Fruit fly (Drosophila melanogaster) whole organism, embryonic: Measurements from ENCODE around the gene CG13409.
A peak's percentile ranks its signal among the peaks of the same experiment; 100 is the strongest.

Source experiments
- CG10979 ChIP-seq: fragments of 200-800 bp; sonication (Bioruptor generic); optimal IDR thresholded peaks from 2 replicates; lab custom pipeline; 2018; ENCODE audit warnings: missing biosample characterization, mild to moderate bottlenecking, missing genetic modification characterization, moderate library complexity
- CG11504 ChIP-seq: fragments of 200-800 bp; sonication (Bioruptor generic); optimal IDR thresholded peaks from 3 replicates; lab custom pipeline; 2019; ENCODE audit warnings: missing biosample characterization, mild to moderate bottlenecking, missing genetic modification characterization, moderate library complexity
- CG13123 ChIP-seq: fragments of 200-800 bp; sonication (Bioruptor generic); optimal IDR thresholded peaks from 2 replicates; lab custom pipeline; 2016; ENCODE audit warnings: missing biosample characterization, missing genetic modification characterization
- CG17912 ChIP-seq: fragments of 200-800 bp; sonication (Bioruptor generic); optimal IDR thresholded peaks from 2 replicates; lab custom pipeline; 2018; ENCODE audit warnings: missing biosample characterization, mild to moderate bottlenecking, missing genetic modification characterization
- CG30020 ChIP-seq: fragments of 200-800 bp; optimal IDR thresholded peaks from 2 replicates; lab custom pipeline; 2019; ENCODE audit warnings: missing biosample characterization, mild to moderate bottlenecking, missing genetic modification characterization, moderate library complexity
- CG31224 ChIP-seq: fragments of 200-800 bp; sonication (Bioruptor generic); IDR thresholded peaks from 2 replicates; pipeline ENCODE4 v1.3.6; 2022; ENCODE audit warnings: missing biosample characterization, missing genetic modification characterization
- CG32772 ChIP-seq: fragments of 200-800 bp; sonication (Bioruptor generic); IDR thresholded peaks from 2 replicates; pipeline ENCODE4 v1.3.6; 2022; ENCODE audit warnings: missing biosample characterization, missing genetic modification characterization
- CG33213 ChIP-seq: fragments of 200-800 bp; sonication (Bioruptor generic); optimal IDR thresholded peaks from 3 replicates; lab custom pipeline; 2016; ENCODE audit warnings: missing biosample characterization, missing genetic modification characterization
- CG3726 ChIP-seq: fragments of 200-800 bp; sonication (Bioruptor generic); IDR thresholded peaks from 3 replicates; pipeline ENCODE4, ENCODE4 v1.3.6; 2022; ENCODE audit warnings: missing biosample characterization, missing genetic modification characterization
- CG4424 ChIP-seq: fragments of 200-800 bp; sonication (Bioruptor generic); optimal IDR thresholded peaks from 3 replicates; lab custom pipeline; 2016; ENCODE audit warnings: missing biosample characterization, missing genetic modification characterization
- CG4854 ChIP-seq: fragments of 200-800 bp; sonication (Bioruptor generic); optimal IDR thresholded peaks from 2 replicates; lab custom pipeline; 2016; ENCODE audit warnings: missing biosample characterization, missing genetic modification characterization, inconsistent platforms
- CG5180 ChIP-seq: fragments of 200-800 bp; sonication (Bioruptor generic); optimal IDR thresholded peaks from 3 replicates; lab custom pipeline; 2017; ENCODE audit warnings: missing biosample characterization, missing genetic modification characterization, mild to moderate bottlenecking, moderate library complexity, missing genetic modification reagents
- CG6813 ChIP-seq: fragments of 200-800 bp; sonication (Bioruptor generic); optimal IDR thresholded peaks from 2 replicates; lab custom pipeline; 2017; ENCODE audit warnings: missing biosample characterization, missing genetic modification characterization, mild to moderate bottlenecking, moderate library complexity, missing genetic modification reagents
- CG7271 ChIP-seq: fragments of 200-800 bp; sonication (Bioruptor generic); optimal IDR thresholded peaks from 2 replicates; lab custom pipeline; 2018; ENCODE audit warnings: missing biosample characterization, mild to moderate bottlenecking, missing genetic modification characterization, moderate library complexity
- CG8388 ChIP-seq: fragments of 200-800 bp; sonication (Bioruptor generic); optimal IDR thresholded peaks from 2 replicates; lab custom pipeline; 2019; ENCODE audit warnings: missing biosample characterization, mild to moderate bottlenecking, missing genetic modification characterization, moderate library complexity
- CG9932 ChIP-seq: fragments of 200-800 bp; sonication (Bioruptor generic); IDR thresholded peaks from 2 replicates; pipeline ENCODE4 v1.3.6; 2022; ENCODE audit warnings: missing biosample characterization, missing genetic modification characterization
- CrebB ChIP-seq: fragments of 200-800 bp; sonication (Bioruptor generic); optimal IDR thresholded peaks from 3 replicates; lab custom pipeline; 2018; ENCODE audit warnings: missing biosample characterization, mild to moderate bottlenecking, missing genetic modification characterization
- Dad ChIP-seq: fragments of 200-800 bp; sonication (Bioruptor generic); optimal IDR thresholded peaks from 3 replicates; lab custom pipeline; 2016; ENCODE audit warnings: missing biosample characterization, missing genetic modification characterization
- Dll ChIP-seq: fragments of 200-800 bp; sonication (Bioruptor generic); IDR thresholded peaks from 4 replicates; pipeline ENCODE4 v1.3.6; 2022; ENCODE audit warnings: missing biosample characterization, missing genetic modification characterization; ENCODE audit not compliant: partially characterized antibody
- Doc2 ChIP-seq: fragments of 200-800 bp; sonication (Bioruptor generic); IDR thresholded peaks from 2 replicates; pipeline ENCODE4 v1.3.6; 2022; ENCODE audit warnings: missing biosample characterization, missing genetic modification characterization
- Eip74EF ChIP-seq, 2 experiments: fragments of 200-800 bp in 1 of 2; fragments of >200 bp in 1 of 2; sonication (Bioruptor generic) in 1 of 2; optimal IDR thresholded peaks; 2 replicates each; lab custom pipeline; 2017 to 2019; ENCODE audit warnings: missing biosample characterization in 2 of 2, missing genetic modification characterization in 2 of 2, mild to moderate bottlenecking in 1 of 2, moderate library complexity in 1 of 2
- Ets97D ChIP-seq: fragments of 200-800 bp; sonication (Bioruptor generic); optimal IDR thresholded peaks from 3 replicates; lab custom pipeline; 2016; ENCODE audit warnings: missing biosample characterization, missing genetic modification characterization
- Gug ChIP-seq: fragments of 200-800 bp; sonication (Bioruptor generic); IDR thresholded peaks from 4 replicates; pipeline ENCODE4 v1.3.6; 2022; ENCODE audit warnings: missing biosample characterization, missing genetic modification characterization
- Mad ChIP-seq: fragments of 200-800 bp; sonication (Bioruptor generic); optimal IDR thresholded peaks from 2 replicates; lab custom pipeline; 2016; ENCODE audit warnings: missing biosample characterization, missing genetic modification characterization
- Opbp ChIP-seq: fragments of 200-800 bp; sonication (Bioruptor generic); IDR thresholded peaks from 3 replicates; pipeline ENCODE4 v1.3.6; 2022; ENCODE audit warnings: missing biosample characterization, missing genetic modification characterization; ENCODE audit not compliant: partially characterized antibody
- Poxn ChIP-seq: fragments of 200-800 bp; sonication (Bioruptor generic); IDR thresholded peaks from 2 replicates; pipeline ENCODE4 v1.3.6; 2022; ENCODE audit warnings: missing biosample characterization, missing genetic modification characterization
- Sry-β ChIP-seq: fragments of 200-800 bp; sonication (Bioruptor generic); optimal IDR thresholded peaks from 2 replicates; lab custom pipeline; 2018; ENCODE audit warnings: missing biosample characterization, mild to moderate bottlenecking, missing genetic modification characterization, moderate library complexity
- ase ChIP-seq: fragments of 200-800 bp; sonication (Bioruptor generic); IDR thresholded peaks from 3 replicates; pipeline ENCODE4 v1.3.6; 2022; ENCODE audit warnings: missing biosample characterization, missing genetic modification characterization
- caup ChIP-seq: fragments of 200-800 bp; sonication (Bioruptor generic); optimal IDR thresholded peaks from 3 replicates; lab custom pipeline; 2017; ENCODE audit warnings: missing biosample characterization, mild to moderate bottlenecking, missing genetic modification characterization, moderate library complexity; ENCODE audit not compliant: severe bottlenecking
- chinmo ChIP-seq: fragments of 200-800 bp; sonication (Bioruptor generic); IDR thresholded peaks from 4 replicates; pipeline ENCODE4 v1.3.6; 2022; ENCODE audit warnings: missing biosample characterization, missing genetic modification characterization; ENCODE audit not compliant: partially characterized antibody
- chm ChIP-seq: fragments of 200-800 bp; sonication (Bioruptor generic); IDR thresholded peaks from 2 replicates; pipeline ENCODE4 v1.3.6; 2022; ENCODE audit warnings: missing biosample characterization, missing genetic modification characterization
- crc ChIP-seq: fragments of 200-800 bp; sonication (Bioruptor generic); optimal IDR thresholded peaks from 2 replicates; lab custom pipeline; 2016; ENCODE audit warnings: missing biosample characterization, missing genetic modification characterization
- crol ChIP-seq: fragments of 200-800 bp; sonication (Bioruptor generic); IDR thresholded peaks from 2 replicates; pipeline ENCODE4 v1.3.6; 2022; ENCODE audit warnings: missing biosample characterization, missing genetic modification characterization
- dmrt11E ChIP-seq: fragments of 200-800 bp; sonication (Bioruptor generic); optimal IDR thresholded peaks from 3 replicates; lab custom pipeline; 2018; ENCODE audit warnings: missing biosample characterization, mild to moderate bottlenecking, missing genetic modification characterization, moderate library complexity
- gce ChIP-seq: fragments of 200-800 bp; sonication (Bioruptor generic); IDR thresholded peaks from 3 replicates; pipeline ENCODE4 v1.3.6; 2022; ENCODE audit warnings: missing biosample characterization, missing genetic modification characterization
- hkb ChIP-seq, 2 experiments: fragments of 200-800 bp in 1 of 2; fragments of >200 bp in 1 of 2; sonication (Bioruptor generic) in 1 of 2; IDR thresholded peaks in 1 of 2; optimal IDR thresholded peaks in 1 of 2; 2 replicates each; pipeline versions ENCODE4 v1.3.6 to Lab custom; 2017 to 2022; ENCODE audit warnings: missing biosample characterization in 1 of 2, missing genetic modification characterization in 1 of 2
- kni ChIP-seq: fragments of 200-800 bp; sonication (Bioruptor generic); optimal IDR thresholded peaks from 3 replicates; lab custom pipeline; 2017; ENCODE audit warnings: mild to moderate bottlenecking, missing biosample characterization, missing genetic modification reagents, missing genetic modification characterization
- nerfin-1 ChIP-seq: fragments of 200-800 bp; sonication (Bioruptor generic); optimal IDR thresholded peaks from 3 replicates; lab custom pipeline; 2019; ENCODE audit warnings: missing biosample characterization, mild to moderate bottlenecking, missing genetic modification characterization, moderate library complexity
- nmo ChIP-seq: fragments of 200-800 bp; sonication (Bioruptor generic); optimal IDR thresholded peaks from 2 replicates; lab custom pipeline; 2018; ENCODE audit warnings: missing biosample characterization, mild to moderate bottlenecking, missing genetic modification characterization, moderate library complexity
- org-1 ChIP-seq: fragments of 200-800 bp; sonication (Bioruptor generic); optimal IDR thresholded peaks from 2 replicates; lab custom pipeline; 2017; ENCODE audit warnings: missing biosample characterization, missing genetic modification characterization
- pb ChIP-seq: fragments of 200-800 bp; sonication (Bioruptor generic); optimal IDR thresholded peaks from 3 replicates; lab custom pipeline; 2016; ENCODE audit warnings: missing biosample characterization, missing genetic modification characterization
- pita ChIP-seq: fragments of 200-800 bp; sonication (Bioruptor generic); optimal IDR thresholded peaks from 2 replicates; lab custom pipeline; 2017; ENCODE audit warnings: missing biosample characterization, mild to moderate bottlenecking, missing genetic modification characterization
- row ChIP-seq: fragments of 200-800 bp; sonication (Bioruptor generic); IDR thresholded peaks from 3 replicates; pipeline ENCODE4 v1.3.6; 2022; ENCODE audit warnings: missing biosample characterization, missing genetic modification characterization
- salm ChIP-seq: fragments of 200-800 bp; sonication (Bioruptor generic); optimal IDR thresholded peaks from 2 replicates; lab custom pipeline; 2018; ENCODE audit warnings: missing biosample characterization, mild to moderate bottlenecking, missing genetic modification characterization
- sc ChIP-seq, 3 experiments: fragments of >200 bp in 2 of 3; fragments of 200-800 bp in 1 of 3; sonication (Bioruptor generic) in 1 of 3; optimal IDR thresholded peaks; 2 replicates in 2 of 3; 3 replicates in 1 of 3; lab custom pipeline; 2017; ENCODE audit warnings: mild to moderate bottlenecking in 1 of 3, missing biosample characterization in 1 of 3, missing genetic modification characterization in 1 of 3, missing genetic modification reagents in 1 of 3
- sens ChIP-seq: fragments of 200-800 bp; sonication (Bioruptor generic); peaks from one replicate; lab custom pipeline; 2016; ENCODE audit warnings: missing biosample characterization, missing genetic modification characterization
- slbo ChIP-seq: fragments of 200-800 bp; sonication (Bioruptor generic); IDR thresholded peaks from 2 replicates; pipeline ENCODE4 v1.3.6; 2022; ENCODE audit warnings: missing biosample characterization, missing genetic modification characterization
- tll ChIP-seq, 2 experiments: fragments of 200-800 bp in 1 of 2; fragments of >200 bp in 1 of 2; sonication (Bioruptor generic) in 1 of 2; optimal IDR thresholded peaks; 2 replicates each; lab custom pipeline; 2017 to 2019; ENCODE audit warnings: missing biosample characterization in 2 of 2, missing genetic modification characterization in 2 of 2, mild to moderate bottlenecking in 1 of 2, moderate library complexity in 1 of 2
- vnd ChIP-seq: fragments of 200-800 bp; sonication (Bioruptor generic); IDR thresholded peaks from 3 replicates; pipeline ENCODE4 v1.3.6; 2022; ENCODE audit warnings: missing biosample characterization, missing genetic modification characterization; ENCODE audit not compliant: partially characterized antibody
- wek ChIP-seq: fragments of 200-800 bp; sonication (Bioruptor generic); optimal IDR thresholded peaks from 3 replicates; lab custom pipeline; 2018; ENCODE audit warnings: missing biosample characterization, mild to moderate bottlenecking, missing genetic modification characterization, moderate library complexity

The CG13409 gene

DNA sequence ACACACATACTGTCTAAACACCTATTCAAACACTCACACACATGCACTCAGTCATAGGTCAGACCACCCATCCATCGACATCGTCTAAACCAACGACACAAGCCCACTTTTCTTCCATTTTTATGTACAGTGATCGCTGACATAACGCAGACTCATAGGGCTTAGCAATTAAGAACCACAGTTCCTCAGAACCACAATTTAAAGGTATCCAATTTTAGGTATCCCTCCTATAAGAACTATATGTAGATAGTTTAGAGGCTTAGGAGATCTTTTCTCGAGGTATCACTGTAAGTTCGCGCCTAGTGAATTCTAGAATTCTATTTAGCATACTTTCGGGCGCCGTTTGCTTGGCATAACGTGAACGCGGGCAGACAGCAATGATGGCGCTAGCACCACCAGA lies 38.8 kb downstream of the CG13409 start (continued):
- TF ChIP-seq CrebB (tag; lab: Kevin White, UChicago) (no peak), CG5180 (GFP tag; lab: Kevin White, UChicago) (no peak), CG4854 (GFP tag; lab: Kevin White, UChicago) (no peak), Eip74EF (GFP tag; optimal IDR thresholded peaks at IDR 0.05; lab: Kevin White, UChicago) (no peak), Mad (GFP tag; lab: Kevin White, UChicago) (no peak), wek (no peak), crc (GFP tag; lab: Kevin White, UChicago) (no peak), pita (GFP tag; lab: Kevin White, UChicago) (no peak), CG8388 (GFP tag; lab: Kevin White, UChicago) (no peak), nerfin-1 (tag; lab: Kevin White, UChicago) (no peak), org-1 (no peak), CG7271 (no peak), Dll (no peak), sens (no peak), Dad (GFP tag; lab: Kevin White, UChicago) (no peak), chinmo (GFP tag; lab: Robert Waterston, UW) (no peak), tll (GFP tag; optimal IDR thresholded peaks at IDR 0.05; lab: Kevin White, UChicago) (no peak), Doc2 (no peak), slbo (peak; percentile 80), ase (GFP tag; lab: Robert Waterston, UW) (no peak), CG32772 (GFP tag; lab: Robert Waterston, UW) (no peak), CG33213 (GFP tag; lab: Kevin White, UChicago) (no peak), CG6813 (GFP tag; lab: Kevin White, UChicago) (no peak), hkb (optimal IDR thresholded peaks at IDR 0.05; lab: Kevin White, UChicago) (no peak), hkb (GFP tag; IDR thresholded peaks at IDR 0.05; lab: Robert Waterston, UW) (no peak), nmo (GFP tag; lab: Kevin White, UChicago) (peak; percentile 57), caup (GFP tag; lab: Kevin White, UChicago) (no peak), chm (GFP tag; lab: Robert Waterston, UW) (no peak), row (GFP tag; lab: Robert Waterston, UW) (peak; percentile 68), CG31224 (GFP tag; lab: Robert Waterston, UW) (no peak), dmrt11E (no peak), salm (tag; lab: Kevin White, UChicago) (no peak), kni (GFP tag; lab: Kevin White, UChicago) (no peak), CG10979 (tag; lab: Kevin White, UChicago) (no peak), CG4424 (GFP tag; lab: Kevin White, UChicago) (peak; percentile 0), CG13123 (no peak), CG3726 (GFP tag; lab: Robert Waterston, UW) (no peak), Ets97D (no peak), sc (optimal IDR thresholded peaks at IDR 0.05; lab: Kevin White, UChicago) (no peak), sc (GFP tag; optimal IDR thresholded peaks at IDR 0.05; lab: Kevin White, UChicago) (no peak), CG17912 (GFP tag; lab: Kevin White, UChicago) (no peak), vnd (GFP tag; lab: Robert Waterston, UW) (no peak), CG11504 (tag; lab: Kevin White, UChicago) (peak; percentile 53), crol (GFP tag; lab: Robert Waterston, UW) (no peak), gce (GFP tag; lab: Robert Waterston, UW) (no peak), Poxn (no peak), pb (GFP tag; lab: Kevin White, UChicago) (no peak), Sry-β (GFP tag; lab: Kevin White, UChicago) (no peak), Gug (GFP tag; lab: Robert Waterston, UW) (peak; percentile 73), Opbp (GFP tag; lab: Robert Waterston, UW) (no peak), CG9932 (GFP tag; lab: Robert Waterston, UW) (peak; percentile 63), CG30020 (tag; lab: Kevin White, UChicago) (no peak)
